Worm (Caenorhabditis elegans): ENCODE measurements around the gene Y55F3AR.2.

Gene Y55F3AR.2

ce11 chrIV:1070383-1070782 lies 24.0 kb upstream of the Y55F3AR.2 start:
- TF ChIP-seq ceh-36 (tag; optimal IDR thresholded peaks at IDR 0.05) = no peak
- TF ChIP-seq ceh-13 (GFP tag; optimal IDR thresholded peaks at IDR 0.05) = no peak
- TF ChIP-seq sea-1 (GFP tag; conservative IDR thresholded peaks at IDR 0.05) = no peak
- TF ChIP-seq ama-1 (optimal IDR thresholded peaks at IDR 0.05) = no peak
- TF ChIP-seq tbx-37 (GFP tag; conservative IDR thresholded peaks at IDR 0.05) = no peak
- TF ChIP-seq scrt-1 (GFP tag; IDR thresholded peaks at IDR 0.05) = no peak
- TF ChIP-seq tbx-11 (GFP tag; IDR thresholded peaks at IDR 0.05) = no peak
- TF ChIP-seq pes-1 (GFP tag; IDR thresholded peaks at IDR 0.05) = no peak
- TF ChIP-seq flt-1 (GFP tag; IDR thresholded peaks at IDR 0.05) = no peak
- TF ChIP-seq tra-4 (tag; optimal IDR thresholded peaks at IDR 0.05) = no peak
- no peak for TF ChIP-seq aly-1 (tag; optimal IDR thresholded peaks at IDR 0.05)
- TF ChIP-seq hnd-1 (tag; optimal IDR thresholded peaks at IDR 0.05) = no peak
- TF ChIP-seq hmg-4 (GFP tag; optimal IDR thresholded peaks at IDR 0.05) = no peak
- TF ChIP-seq hmbx-1 (tag; optimal IDR thresholded peaks at IDR 0.05) = no peak
- no peak for TF ChIP-seq F13C5.2 (tag; optimal IDR thresholded peaks at IDR 0.05)
- TF ChIP-seq ets-7 (tag; optimal IDR thresholded peaks at IDR 0.05) = no peak
- no peak for TF ChIP-seq B0310.2 (tag; optimal IDR thresholded peaks at IDR 0.05)

ce11 chrIV:1074069-1074468 lies 20.3 kb upstream of the Y55F3AR.2 start:
- TF ChIP-seq B0310.2 (tag; optimal IDR thresholded peaks at IDR 0.05) (no peak), hmg-4 (GFP tag; optimal IDR thresholded peaks at IDR 0.05) (no peak), hmbx-1 (tag; optimal IDR thresholded peaks at IDR 0.05) (no peak), pes-1 (GFP tag; IDR thresholded peaks at IDR 0.05) (no peak), hnd-1 (tag; optimal IDR thresholded peaks at IDR 0.05) (no peak), scrt-1 (GFP tag; IDR thresholded peaks at IDR 0.05) (no peak), aly-1 (tag; optimal IDR thresholded peaks at IDR 0.05) (no peak), ceh-36 (tag; optimal IDR thresholded peaks at IDR 0.05) (no peak), ets-7 (tag; optimal IDR thresholded peaks at IDR 0.05) (no peak), ama-1 (optimal IDR thresholded peaks at IDR 0.05) (no peak), F13C5.2 (tag; optimal IDR thresholded peaks at IDR 0.05) (no peak), flt-1 (GFP tag; IDR thresholded peaks at IDR 0.05) (no peak), tbx-37 (GFP tag; conservative IDR thresholded peaks at IDR 0.05) (no peak), tbx-11 (GFP tag; IDR thresholded peaks at IDR 0.05) (no peak), sea-1 (GFP tag; conservative IDR thresholded peaks at IDR 0.05) (no peak), ceh-13 (GFP tag; optimal IDR thresholded peaks at IDR 0.05) (no peak), tra-4 (tag; optimal IDR thresholded peaks at IDR 0.05) (no peak)

ce11 chrIV:1075484-1075883 lies 18.9 kb upstream of the Y55F3AR.2 start:
- TF ChIP-seq F13C5.2 (tag; optimal IDR thresholded peaks at IDR 0.05) (no peak), hmg-4 (GFP tag; optimal IDR thresholded peaks at IDR 0.05) (no peak), pes-1 (GFP tag; IDR thresholded peaks at IDR 0.05) (no peak), tbx-37 (GFP tag; conservative IDR thresholded peaks at IDR 0.05) (no peak), aly-1 (tag; optimal IDR thresholded peaks at IDR 0.05) (no peak), tra-4 (tag; optimal IDR thresholded peaks at IDR 0.05) (no peak), hmbx-1 (tag; optimal IDR thresholded peaks at IDR 0.05) (no peak), tbx-11 (GFP tag; IDR thresholded peaks at IDR 0.05) (no peak), sea-1 (GFP tag; conservative IDR thresholded peaks at IDR 0.05) (no peak), B0310.2 (tag; optimal IDR thresholded peaks at IDR 0.05) (no peak), hnd-1 (tag; optimal IDR thresholded peaks at IDR 0.05) (no peak), ceh-13 (GFP tag; optimal IDR thresholded peaks at IDR 0.05) (no peak), flt-1 (GFP tag; IDR thresholded peaks at IDR 0.05) (no peak)

- TF ChIP-seq ceh-36 (tag; optimal IDR thresholded peaks at IDR 0.05) (no peak), flt-1 (GFP tag; IDR thresholded peaks at IDR 0.05) (no peak), hmbx-1 (tag; optimal IDR thresholded peaks at IDR 0.05) (no peak), tbx-11 (GFP tag; IDR thresholded peaks at IDR 0.05) (no peak), ets-7 (tag; optimal IDR thresholded peaks at IDR 0.05) (no peak), tra-4 (tag; optimal IDR thresholded peaks at IDR 0.05) (no peak), scrt-1 (GFP tag; IDR thresholded peaks at IDR 0.05) (no peak)
Measured at ce11 chrIV:1086913-1087312, 7.4 kb upstream of the Y55F3AR.2 start, which contains the start of gene csn-4. Gene csn-4, minus strand, starts transcription at chrIV:1087013.

ce11 chrIV:1096154-1096553 lies 1.8 kb downstream of the Y55F3AR.2 start:
- no peak for TF ChIP-seq B0310.2 (tag; optimal IDR thresholded peaks at IDR 0.05)
- no peak for TF ChIP-seq hnd-1 (tag; optimal IDR thresholded peaks at IDR 0.05)
- no peak for TF ChIP-seq aly-1 (tag; optimal IDR thresholded peaks at IDR 0.05)
- no peak for TF ChIP-seq tra-4 (tag; optimal IDR thresholded peaks at IDR 0.05)
- no peak for TF ChIP-seq ama-1 (optimal IDR thresholded peaks at IDR 0.05)
- TF ChIP-seq hmbx-1 (tag; optimal IDR thresholded peaks at IDR 0.05) = no peak
- no peak for TF ChIP-seq F13C5.2 (tag; optimal IDR thresholded peaks at IDR 0.05)
- TF ChIP-seq ceh-36 (tag; optimal IDR thresholded peaks at IDR 0.05) = no peak
- TF ChIP-seq hmg-4 (GFP tag; optimal IDR thresholded peaks at IDR 0.05) = no peak
- no peak for TF ChIP-seq scrt-1 (GFP tag; IDR thresholded peaks at IDR 0.05)
- no peak for TF ChIP-seq tbx-11 (GFP tag; IDR thresholded peaks at IDR 0.05)
- no peak for TF ChIP-seq pes-1 (GFP tag; IDR thresholded peaks at IDR 0.05)
- no peak for TF ChIP-seq ceh-13 (GFP tag; optimal IDR thresholded peaks at IDR 0.05)
- no peak for TF ChIP-seq flt-1 (GFP tag; IDR thresholded peaks at IDR 0.05)
- no peak for TF ChIP-seq tbx-37 (GFP tag; conservative IDR thresholded peaks at IDR 0.05)
- no peak for TF ChIP-seq sea-1 (GFP tag; conservative IDR thresholded peaks at IDR 0.05)

ce11 chrIV:1097153-1097552 lies 2.8 kb downstream of the Y55F3AR.2 start, which contains the start of gene cox-18:
Gene cox-18, plus strand, starts transcription at chrIV:1097453.
- no peak for TF ChIP-seq flt-1 (GFP tag; IDR thresholded peaks at IDR 0.05)
- no peak for TF ChIP-seq ets-7 (tag; optimal IDR thresholded peaks at IDR 0.05)
- TF ChIP-seq hmbx-1 (tag; optimal IDR thresholded peaks at IDR 0.05) = no peak
- TF ChIP-seq ceh-36 (tag; optimal IDR thresholded peaks at IDR 0.05) = no peak
- TF ChIP-seq ceh-13 (GFP tag; optimal IDR thresholded peaks at IDR 0.05) = no peak
- no peak for TF ChIP-seq tra-4 (tag; optimal IDR thresholded peaks at IDR 0.05)
- no peak for TF ChIP-seq tbx-37 (GFP tag; conservative IDR thresholded peaks at IDR 0.05)
- no peak for TF ChIP-seq F13C5.2 (tag; optimal IDR thresholded peaks at IDR 0.05)

ce11 chrIV:1104518-1104917 lies 10.2 kb downstream of the Y55F3AR.2 start, which contains the start of the genes C44B12.9 and C44B12.3:
Gene C44B12.9, minus strand, starts transcription at chrIV:1104618.
Gene C44B12.3, plus strand, starts transcription at chrIV:1104766.
- no peak for TF ChIP-seq hmbx-1 (tag; optimal IDR thresholded peaks at IDR 0.05)
- no peak for TF ChIP-seq ets-7 (tag; optimal IDR thresholded peaks at IDR 0.05)
- no peak for TF ChIP-seq sea-1 (GFP tag; conservative IDR thresholded peaks at IDR 0.05)
- no peak for TF ChIP-seq scrt-1 (GFP tag; IDR thresholded peaks at IDR 0.05)
- TF ChIP-seq pes-1 (GFP tag; IDR thresholded peaks at IDR 0.05) = no peak
- TF ChIP-seq tra-4 (tag; optimal IDR thresholded peaks at IDR 0.05) = no peak
- TF ChIP-seq ama-1 (optimal IDR thresholded peaks at IDR 0.05) = no peak
- no peak for TF ChIP-seq hnd-1 (tag; optimal IDR thresholded peaks at IDR 0.05)
- no peak for TF ChIP-seq flt-1 (GFP tag; IDR thresholded peaks at IDR 0.05)
- no peak for TF ChIP-seq B0310.2 (tag; optimal IDR thresholded peaks at IDR 0.05)
- TF ChIP-seq tbx-11 (GFP tag; IDR thresholded peaks at IDR 0.05) = no peak
- no peak for TF ChIP-seq F13C5.2 (tag; optimal IDR thresholded peaks at IDR 0.05)
- TF ChIP-seq hmg-4 (GFP tag; optimal IDR thresholded peaks at IDR 0.05) = no peak
- TF ChIP-seq ceh-13 (GFP tag; optimal IDR thresholded peaks at IDR 0.05) = no peak
- no peak for TF ChIP-seq ceh-36 (tag; optimal IDR thresholded peaks at IDR 0.05)

All from whole organism, early embryonic.